Worm (Caenorhabditis elegans): ENCODE results near the gene C49H3.12.

DNA sequence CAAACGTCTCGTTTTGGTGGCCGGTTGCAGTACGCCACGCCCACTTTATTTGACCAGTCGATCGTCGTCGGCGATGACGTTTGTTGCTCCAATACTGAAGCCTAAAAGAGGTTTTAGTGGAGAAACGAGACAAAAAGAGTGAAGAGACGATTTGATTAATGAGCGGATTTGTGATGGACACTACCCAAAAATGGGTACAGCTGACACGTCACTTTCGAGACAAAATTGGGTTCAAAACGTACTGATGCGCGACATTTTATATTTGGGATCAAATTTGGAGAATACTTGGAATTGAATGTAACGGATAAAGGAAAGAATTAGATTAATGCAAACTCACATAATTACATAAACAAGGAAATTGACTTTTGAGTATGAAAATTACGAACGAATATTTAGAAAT, 29.7 kb downstream of the C49H3.12 start, which contains the start of gene ilys-4:
- TF ChIP-seq pha-4 (tag; optimal IDR thresholded peaks at IDR 0.05) (no peak), ces-1 (GFP tag; optimal IDR thresholded peaks at IDR 0.05) (no peak), zip-8 (tag; optimal IDR thresholded peaks at IDR 0.05) (no peak), nhr-28 (tag; optimal IDR thresholded peaks at IDR 0.05) (no peak), nhr-2 (tag; optimal IDR thresholded peaks at IDR 0.05) (no peak), elt-3 (tag; optimal IDR thresholded peaks at IDR 0.05) (no peak), hlh-1 (tag; optimal IDR thresholded peaks at IDR 0.05) (no peak), snpc-4 (tag; optimal IDR thresholded peaks at IDR 0.05) (no peak)

All from whole organism, mixed stage, embryonic.